Fruit fly (Drosophila melanogaster): Measurements from ENCODE around the gene vvl.
A peak's percentile ranks its signal among the peaks of the same experiment; 100 is the strongest.

vvl gene

dm6 chr3L:6742110-6742718 lies 47.7 kb upstream of the vvl start:
- TF ChIP-seq esn (GFP tag; optimal IDR thresholded peaks at IDR 0.05) (no peak), svp (GFP tag) (peak; percentile 100), eg (GFP tag; IDR thresholded peaks at IDR 0.05) (0 out of 3 replicates have a peak, but pooled peaks have one; percentile 19), CG16779 (tag; optimal IDR thresholded peaks at IDR 0.05) (peak; percentile 44), Blimp-1 (GFP tag; optimal IDR thresholded peaks at IDR 0.05) (peak; percentile 7), spab (GFP tag; optimal IDR thresholded peaks at IDR 0.05) (no peak), CG6163 (GFP tag; IDR thresholded peaks at IDR 0.05) (peak; percentile 77), CG7368 (GFP tag; optimal IDR thresholded peaks at IDR 0.05) (no peak), CG11902 (GFP tag; optimal IDR thresholded peaks at IDR 0.05) (peak; percentile 7), Met (GFP tag; optimal IDR thresholded peaks at IDR 0.05) (no peak), CG15336 (GFP tag; IDR thresholded peaks at IDR 0.05) (no peak), CG6808 (GFP tag; optimal IDR thresholded peaks at IDR 0.05) (peak; percentile 94)

dm6 chr3L:6742974-6743345 lies 47.0 kb upstream of the vvl start, which contains the start of gene dikar:
dikar (minus strand) TSS chr3L:6743164.
- no peak for TF ChIP-seq fkh (GFP tag; optimal IDR thresholded peaks at IDR 0.05)
- no peak for TF ChIP-seq CG34406 (GFP tag; optimal IDR thresholded peaks at IDR 0.05)
- no peak for TF ChIP-seq Blimp-1 (GFP tag; optimal IDR thresholded peaks at IDR 0.05)
- no peak for TF ChIP-seq CG11902 (GFP tag; optimal IDR thresholded peaks at IDR 0.05)
- TF ChIP-seq CG11294 (GFP tag; IDR thresholded peaks at IDR 0.05), result no peak
- TF ChIP-seq CG3919 (GFP tag; optimal IDR thresholded peaks at IDR 0.05), result no peak
- no peak for TF ChIP-seq fd59A (GFP tag; optimal IDR thresholded peaks at IDR 0.05)
- TF ChIP-seq ss (GFP tag; optimal IDR thresholded peaks at IDR 0.05), result peak in 1 of 2 experiments; percentile 3
- no peak for TF ChIP-seq salr (GFP tag; optimal IDR thresholded peaks at IDR 0.05)
- no peak for TF ChIP-seq fd85E (GFP tag; optimal IDR thresholded peaks at IDR 0.05)
- peak; percentile 12 for TF ChIP-seq cyc (GFP tag; optimal IDR thresholded peaks at IDR 0.05)
- TF ChIP-seq Eip78C (GFP tag), result no peak
- TF ChIP-seq dac (GFP tag; optimal IDR thresholded peaks at IDR 0.05), result no peak
- TF ChIP-seq Eip93F (GFP tag; optimal IDR thresholded peaks at IDR 0.05), result no peak
- TF ChIP-seq dsx (GFP tag; optimal IDR thresholded peaks at IDR 0.05; ENCODE audit: poor library complexity, severe bottlenecking), result peak; percentile 9
- peak; percentile 20 for TF ChIP-seq topi (GFP tag; optimal IDR thresholded peaks at IDR 0.05)
- TF ChIP-seq eg (GFP tag; IDR thresholded peaks at IDR 0.05), result no peak; the same call in 2 of the 3 replicates
- TF ChIP-seq acj6 (GFP tag; optimal IDR thresholded peaks at IDR 0.05), result peak; percentile 7
- TF ChIP-seq CG8632 (GFP tag; optimal IDR thresholded peaks at IDR 0.05), result no peak
- no peak for TF ChIP-seq Lpt (GFP tag; optimal IDR thresholded peaks at IDR 0.05)
- no peak for TF ChIP-seq Gug (GFP tag; IDR thresholded peaks at IDR 0.05)
- no peak for TF ChIP-seq CG6808 (GFP tag; optimal IDR thresholded peaks at IDR 0.05)
- peak; percentile 15 for TF ChIP-seq esn (GFP tag; optimal IDR thresholded peaks at IDR 0.05)
- TF ChIP-seq CG1621 (tag; optimal IDR thresholded peaks at IDR 0.05), result no peak
- TF ChIP-seq lz (GFP tag; optimal IDR thresholded peaks at IDR 0.05), result peak; percentile 48
- no peak for TF ChIP-seq pdm3 (GFP tag; optimal IDR thresholded peaks at IDR 0.05)
- TF ChIP-seq CG11762 (GFP tag; optimal IDR thresholded peaks at IDR 0.05; ENCODE audit: insufficient read depth), result no peak
- TF ChIP-seq Hr4 (GFP tag; optimal IDR thresholded peaks at IDR 0.05), result no peak
- TF ChIP-seq CG6854 (GFP tag; optimal IDR thresholded peaks at IDR 0.05), result peak; percentile 32
- no peak for TF ChIP-seq Sox14 (GFP tag; optimal IDR thresholded peaks at IDR 0.05)
- no peak for TF ChIP-seq svp (GFP tag)
- TF ChIP-seq Sox15 (GFP tag; optimal IDR thresholded peaks at IDR 0.05), result no peak
- no peak for TF ChIP-seq Hr38 (GFP tag; optimal IDR thresholded peaks at IDR 0.05)
- TF ChIP-seq CG6792 (GFP tag; optimal IDR thresholded peaks at IDR 0.05), result peak; percentile 0
- no peak for TF ChIP-seq spab (GFP tag; optimal IDR thresholded peaks at IDR 0.05)
- TF ChIP-seq CG10631 (GFP tag; optimal IDR thresholded peaks at IDR 0.05), result no peak
- TF ChIP-seq CG6163 (GFP tag; IDR thresholded peaks at IDR 0.05), result no peak
- no peak for TF ChIP-seq CG9139 (GFP tag; optimal IDR thresholded peaks at IDR 0.05)
- TF ChIP-seq Smox (GFP tag; optimal IDR thresholded peaks at IDR 0.05), result no peak
- TF ChIP-seq CG7368 (GFP tag; optimal IDR thresholded peaks at IDR 0.05), result no peak
- peak; percentile 1 for TF ChIP-seq Eip75B (GFP tag; optimal IDR thresholded peaks at IDR 0.05)
- no peak for TF ChIP-seq Ets21C (GFP tag; optimal IDR thresholded peaks at IDR 0.05)
- no peak for TF ChIP-seq vri (GFP tag; optimal IDR thresholded peaks at IDR 0.05)
- no peak for TF ChIP-seq net (GFP tag; optimal IDR thresholded peaks at IDR 0.05)
- peak; percentile 33 for TF ChIP-seq CG32006 (GFP tag; optimal IDR thresholded peaks at IDR 0.05)
- TF ChIP-seq CG16779 (tag; optimal IDR thresholded peaks at IDR 0.05), result no peak
- peak; percentile 23; the same call in 1 of the 2 replicates for TF ChIP-seq CG15336 (GFP tag; IDR thresholded peaks at IDR 0.05)
- peak; percentile 18 for TF ChIP-seq Met (GFP tag; optimal IDR thresholded peaks at IDR 0.05)
